Worm (Caenorhabditis elegans) whole organism, late embryonic: ENCODE measurements around the gene W05E10.5.

ENCODE experiments used
- F13H6.1 ChIP-seq: sonication (generic microtip); optimal IDR thresholded peaks from 2 replicates; lab custom pipeline; 2016; ENCODE audit warnings: missing genetic modification characterization, missing compliant biosample characterization
- ceh-22 ChIP-seq: sonication (generic microtip); optimal IDR thresholded peaks from 2 replicates; lab custom pipeline; 2017; ENCODE audit warnings: missing biosample characterization, missing genetic modification characterization
- ceh-48 ChIP-seq: sonication (generic microtip); optimal IDR thresholded peaks from 2 replicates; lab custom pipeline; 2016; ENCODE audit warnings: missing genetic modification characterization, inconsistent platforms, missing compliant biosample characterization
- eyg-1 ChIP-seq: sonication (generic microtip); optimal IDR thresholded peaks from 2 replicates; lab custom pipeline; 2016; ENCODE audit warnings: missing genotype, missing genetic modification characterization, missing compliant biosample characterization
- hlh-8 ChIP-seq: sonication (generic microtip); optimal IDR thresholded peaks from 2 replicates; lab custom pipeline; 2016; ENCODE audit warnings: missing genotype, missing genetic modification characterization, missing compliant biosample characterization
- lim-6 ChIP-seq: sonication (generic microtip); optimal IDR thresholded peaks from 2 replicates; lab custom pipeline; 2016; ENCODE audit warnings: missing genetic modification characterization, missing compliant biosample characterization
- nhr-11 ChIP-seq: fragments of 150-350 bp; optimal IDR thresholded peaks from 2 replicates; lab custom pipeline; 2014; ENCODE audit warnings: missing biosample characterization, missing genetic modification characterization
- pha-4 ChIP-seq: fragments of 150-350 bp; optimal IDR thresholded peaks from 2 replicates; lab custom pipeline; 2018; ENCODE audit warnings: missing biosample characterization, missing genetic modification reagents, missing genetic modification characterization
- pqm-1 ChIP-seq: sonication (generic microtip); optimal IDR thresholded peaks from 2 replicates; lab custom pipeline; 2016; ENCODE audit warnings: missing genetic modification characterization, missing compliant biosample characterization
- rnt-1 ChIP-seq: sonication (generic microtip); optimal IDR thresholded peaks from 2 replicates; lab custom pipeline; 2016; ENCODE audit warnings: missing genetic modification characterization, missing compliant biosample characterization
- tbx-2 ChIP-seq: sonication (generic microtip); optimal IDR thresholded peaks from 2 replicates; lab custom pipeline; 2016; ENCODE audit warnings: missing genetic modification characterization, missing compliant biosample characterization
- unc-3 ChIP-seq, 2 experiments: fragments of 200-800 bp in 1 of 2; sonication (Bioruptor generic) in 1 of 2; sonication (generic microtip) in 1 of 2; conservative IDR thresholded peaks in 1 of 2; optimal IDR thresholded peaks in 1 of 2; 2 replicates each; pipeline versions ENCODE4 v1.3.6 to Lab custom; 2016 to 2022; ENCODE audit warnings: missing compliant biosample characterization in 2 of 2, missing genetic modification characterization in 2 of 2, missing genetic modification reagents in 1 of 2

DNA sequence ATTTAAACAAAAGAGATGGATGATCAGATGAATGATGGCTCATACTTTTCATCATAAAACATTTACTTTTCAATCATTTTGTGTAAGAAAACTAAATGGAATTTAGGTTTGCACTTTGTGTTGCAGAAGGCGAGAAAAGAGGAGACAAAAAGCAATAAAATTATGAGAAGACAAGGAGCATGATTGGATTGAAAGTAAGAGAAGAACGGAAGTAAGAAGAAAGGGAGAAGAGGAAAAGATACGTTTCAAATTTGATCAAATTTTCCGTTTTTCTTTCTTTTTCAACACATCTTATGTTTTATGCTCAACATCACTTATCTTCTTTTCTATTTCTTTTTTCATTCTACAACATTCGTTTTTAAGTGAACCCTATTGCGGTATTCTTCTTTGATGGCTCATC lies 9.2 kb upstream of the W05E10.5 start:
- TF ChIP-seq hlh-8 (tag; lab: Kevin White, UChicago) (no peak), lim-6 (tag; lab: Kevin White, UChicago) (no peak), eyg-1 (tag; lab: Kevin White, UChicago) (no peak), pha-4 (tag; lab: Kevin White, UChicago) (no peak), ceh-48 (tag; lab: Kevin White, UChicago) (no peak), tbx-2 (tag; lab: Kevin White, UChicago) (no peak), ceh-22 (no peak), nhr-11 (tag; lab: Kevin White, UChicago) (no peak), pqm-1 (tag; lab: Kevin White, UChicago) (no peak), unc-3 (GFP tag; conservative IDR thresholded peaks at IDR 0.05; lab: Robert Waterston, UW) (no peak), unc-3 (tag; optimal IDR thresholded peaks at IDR 0.05; lab: Kevin White, UChicago) (no peak), rnt-1 (tag; lab: Kevin White, UChicago) (no peak), F13H6.1 (no peak)
